Fruit fly (Drosophila melanogaster): ENCODE results near the gene CG13078.

The CG13078 gene

dm6 chr2L:19542268-19542773 is 21.4 kb upstream of the CG13078 start (continued):
- no peak for TF ChIP-seq fu2 (GFP tag; optimal IDR thresholded peaks at IDR 0.05)
- no peak for TF ChIP-seq Dip2 (GFP tag; IDR thresholded peaks at IDR 0.05)
- TF ChIP-seq Dref (GFP tag; IDR thresholded peaks at IDR 0.05): peak; percentile 92
- TF ChIP-seq CG1792 (GFP tag; optimal IDR thresholded peaks at IDR 0.05): no peak
- TF ChIP-seq nmo (GFP tag; optimal IDR thresholded peaks at IDR 0.05): peak; percentile 19
- 0 out of 2 replicates have a peak, but pooled peaks have one; percentile 11 for TF ChIP-seq chm (GFP tag; IDR thresholded peaks at IDR 0.05)
- peak; percentile 7 for TF ChIP-seq CG9797 (GFP tag; optimal IDR thresholded peaks at IDR 0.05)
- peak; percentile 60 for TF ChIP-seq sens (GFP tag)
- peak; percentile 91 for TF ChIP-seq CG14860 (GFP tag; IDR thresholded peaks at IDR 0.05; ENCODE audit: partially characterized antibody)
- no peak for TF ChIP-seq CG12236 (GFP tag; optimal IDR thresholded peaks at IDR 0.05)
- peak; percentile 95 for TF ChIP-seq CG6791 (GFP tag; IDR thresholded peaks at IDR 0.05; ENCODE audit: partially characterized antibody)
- TF ChIP-seq BtbVII (GFP tag; optimal IDR thresholded peaks at IDR 0.05): peak; percentile 18
- peak; percentile 72 for TF ChIP-seq cg (GFP tag; optimal IDR thresholded peaks at IDR 0.05)
- TF ChIP-seq Bgb (GFP tag; IDR thresholded peaks at IDR 0.05; ENCODE audit: partially characterized antibody): peak; percentile 93
- no peak for TF ChIP-seq sim (GFP tag; IDR thresholded peaks at IDR 0.05)
- peak; percentile 73 for TF ChIP-seq inv (GFP tag; IDR thresholded peaks at IDR 0.05; ENCODE audit: partially characterized antibody)
- no peak for TF ChIP-seq C15 (GFP tag; IDR thresholded peaks at IDR 0.05)
- peak; percentile 34 for TF ChIP-seq CoRest (tag; optimal IDR thresholded peaks at IDR 0.05)
- TF ChIP-seq CG7963 (GFP tag; IDR thresholded peaks at IDR 0.05; ENCODE audit: partially characterized antibody): peak; percentile 90
- TF ChIP-seq onecut (GFP tag; IDR thresholded peaks at IDR 0.05): peak; percentile 8; the same call in 1 of the 2 replicates
- TF ChIP-seq Myb (GFP tag; optimal IDR thresholded peaks at IDR 0.05): peak; percentile 70
- TF ChIP-seq MTF-1 (GFP tag; optimal IDR thresholded peaks at IDR 0.05; ENCODE audit: borderline replicate concordance): no peak
- TF ChIP-seq CG12769 (tag; optimal IDR thresholded peaks at IDR 0.05): peak; percentile 33
- TF ChIP-seq CG15601 (tag; optimal IDR thresholded peaks at IDR 0.05): peak; percentile 82
- TF ChIP-seq Scr (GFP tag; IDR thresholded peaks at IDR 0.05; ENCODE audit: partially characterized antibody): peak; percentile 86
- TF ChIP-seq CG13287 (GFP tag; IDR thresholded peaks at IDR 0.05; ENCODE audit: partially characterized antibody): peak; percentile 96
- TF ChIP-seq Jarid2 (GFP tag; optimal IDR thresholded peaks at IDR 0.05): peak; percentile 1
- peak in 1 of 2 experiments; percentile 12 for TF ChIP-seq bsh (GFP tag; optimal IDR thresholded peaks at IDR 0.05)
- peak; percentile 33 for TF ChIP-seq CG17829 (tag; optimal IDR thresholded peaks at IDR 0.05)
- no peak for TF ChIP-seq CG8924 (tag; optimal IDR thresholded peaks at IDR 0.05)
- no peak for TF ChIP-seq ara (GFP tag; IDR thresholded peaks at IDR 0.05)
- TF ChIP-seq CG34422 (GFP tag; IDR thresholded peaks at IDR 0.05): peak; percentile 13; the same call in 1 of the 3 replicates
- TF ChIP-seq CG12744 (GFP tag; optimal IDR thresholded peaks at IDR 0.05): no peak
- peak; percentile 10 for TF ChIP-seq Ets97D (GFP tag; optimal IDR thresholded peaks at IDR 0.05)
- TF ChIP-seq pzg (GFP tag; optimal IDR thresholded peaks at IDR 0.05): peak; percentile 86
- no peak for TF ChIP-seq Oaz (GFP tag; IDR thresholded peaks at IDR 0.05)
- TF ChIP-seq CG2712 (tag; optimal IDR thresholded peaks at IDR 0.05): peak; percentile 33
- TF ChIP-seq CG15514 (GFP tag; optimal IDR thresholded peaks at IDR 0.05): peak; percentile 59
- no peak for TF ChIP-seq CG32772 (GFP tag; IDR thresholded peaks at IDR 0.05)
- TF ChIP-seq CG33213 (GFP tag; optimal IDR thresholded peaks at IDR 0.05): peak; percentile 19
- no peak for TF ChIP-seq CG18262 (tag; optimal IDR thresholded peaks at IDR 0.05)
- peak in 1 of 2 experiments; percentile 44 for TF ChIP-seq crp (GFP tag; optimal IDR thresholded peaks at IDR 0.05)
- no peak for TF ChIP-seq lbe (GFP tag; optimal IDR thresholded peaks at IDR 0.05)
- TF ChIP-seq Opbp (GFP tag; IDR thresholded peaks at IDR 0.05; ENCODE audit: partially characterized antibody): peak; percentile 83; the same call in 2 of the 3 replicates
- TF ChIP-seq CG6813 (GFP tag; optimal IDR thresholded peaks at IDR 0.05): no peak
- peak; percentile 85 for TF ChIP-seq Doc3 (GFP tag; IDR thresholded peaks at IDR 0.05; ENCODE audit: partially characterized antibody)
- peak; percentile 77 for TF ChIP-seq knrl (GFP tag; IDR thresholded peaks at IDR 0.05; ENCODE audit: partially characterized antibody)
- TF ChIP-seq toy (GFP tag; IDR thresholded peaks at IDR 0.05): no peak
